Fruit fly (Drosophila melanogaster) ovary, adult (tissue): ENCODE results near the gene htk.

Experiments
- CG17801 ChIP-seq: fragments of 200-800 bp; optimal IDR thresholded peaks from 2 replicates; lab custom pipeline; 2019; ENCODE audit warnings: missing biosample characterization, mild to moderate bottlenecking, missing genetic modification characterization, moderate library complexity; ENCODE audit not compliant: partially characterized antibody

Gene htk

dm6 chrX:18893433-18893832 lies 50.0 kb downstream of the htk start, which contains the start of gene Flacc:
Flacc (minus strand) TSS chrX:18893636.
- peak; percentile 7 for TF ChIP-seq CG17801 (GFP tag; lab: Kevin White, UChicago)

- TF ChIP-seq CG17801 (GFP tag; lab: Kevin White, UChicago): no peak
Measured at dm6 chrX:18894146-18894545, 50.7 kb downstream of the htk start, which contains the start of gene SdhBL. SdhBL (plus strand) TSS chrX:18894446.

dm6 chrX:18897294-18897693 lies 53.8 kb downstream of the htk start:
- TF ChIP-seq CG17801 (GFP tag; lab: Kevin White, UChicago): no peak

- no peak for TF ChIP-seq CG17801 (GFP tag; lab: Kevin White, UChicago)
Measured at dm6 chrX:18897906-18898305, 54.4 kb downstream of the htk start.

dm6 chrX:18899835-18900460 lies 56.5 kb downstream of the htk start, which contains the start of gene CG7378:
CG7378 (plus strand) TSS chrX:18900410.
- TF ChIP-seq CG17801 (GFP tag; lab: Kevin White, UChicago): no peak

- TF ChIP-seq CG17801 (GFP tag; lab: Kevin White, UChicago): no peak
Measured at dm6 chrX:18900958-18901357, 57.5 kb downstream of the htk start.

- no peak for TF ChIP-seq CG17801 (GFP tag; lab: Kevin White, UChicago)
Measured at dm6 chrX:18902800-18903199, 59.3 kb downstream of the htk start.

dm6 chrX:18905152-18905551 lies 61.7 kb downstream of the htk start:
- no peak for TF ChIP-seq CG17801 (GFP tag; lab: Kevin White, UChicago)
